Fruit fly (Drosophila melanogaster): ENCODE results near the gene Ten-m.

DNA sequence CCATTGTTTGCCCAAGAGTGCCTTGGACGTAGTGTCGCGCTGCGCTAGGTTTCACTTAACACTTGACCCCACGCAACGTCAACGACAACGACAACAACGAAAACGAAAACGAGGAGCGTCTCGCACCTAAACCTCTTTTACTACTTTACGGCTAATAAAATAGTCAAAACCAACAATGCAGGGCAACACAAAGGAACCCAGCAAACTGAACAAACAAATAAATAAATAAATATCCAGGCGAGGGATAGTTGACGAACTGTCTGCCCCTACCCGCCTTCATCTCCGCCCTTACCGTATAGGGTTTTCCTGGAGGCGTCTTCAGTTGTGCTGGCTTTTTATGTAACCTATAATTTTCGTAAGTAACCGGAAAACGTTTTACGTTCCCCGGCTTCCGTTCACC, 43.3 kb downstream of the Ten-m start:
- no peak for TF ChIP-seq Snoo (tag; optimal IDR thresholded peaks at IDR 0.05)
- no peak for TF ChIP-seq CG8301 (tag; optimal IDR thresholded peaks at IDR 0.05)
- TF ChIP-seq CG9948 (tag; optimal IDR thresholded peaks at IDR 0.05) = no peak
- TF ChIP-seq Ets98B (GFP tag; IDR thresholded peaks at IDR 0.05) = no peak
- TF ChIP-seq fd96Ca (GFP tag; IDR thresholded peaks at IDR 0.05) = no peak
- TF ChIP-seq EcR (GFP tag; optimal IDR thresholded peaks at IDR 0.05) = no peak
- no peak for TF ChIP-seq rn (GFP tag; IDR thresholded peaks at IDR 0.05)
- TF ChIP-seq Pif1B (GFP tag; optimal IDR thresholded peaks at IDR 0.05) = no peak
- TF ChIP-seq gl (tag; optimal IDR thresholded peaks at IDR 0.05) = no peak
- no peak for TF ChIP-seq D1 (tag; optimal IDR thresholded peaks at IDR 0.05)
